Worm (Caenorhabditis elegans) whole organism, L2 larva: ENCODE data around the gene B0432.9.

Source experiments
- lsy-2 ChIP-seq, 2 experiments: fragments of 150-350 bp in 1 of 2; sonication (generic microtip) in 1 of 2; optimal IDR thresholded peaks; 2 replicates each; lab custom pipeline; 2014 to 2017; ENCODE audit warnings: missing biosample characterization in 2 of 2, missing genetic modification characterization in 2 of 2
- nhr-23 ChIP-seq: fragments of 150-350 bp; optimal IDR thresholded peaks from 2 replicates; lab custom pipeline; 2014; ENCODE audit warnings: missing biosample characterization, missing genetic modification reagents, missing genetic modification characterization
- nhr-77 ChIP-seq: fragments of 150-350 bp; optimal IDR thresholded peaks from 2 replicates; lab custom pipeline; 2014; ENCODE audit warnings: missing biosample characterization, missing genetic modification characterization
- snpc-4 ChIP-seq: fragments of 150-350 bp; optimal IDR thresholded peaks from 2 replicates; lab custom pipeline; 2014; ENCODE audit warnings: missing biosample characterization, missing genetic modification characterization

DNA sequence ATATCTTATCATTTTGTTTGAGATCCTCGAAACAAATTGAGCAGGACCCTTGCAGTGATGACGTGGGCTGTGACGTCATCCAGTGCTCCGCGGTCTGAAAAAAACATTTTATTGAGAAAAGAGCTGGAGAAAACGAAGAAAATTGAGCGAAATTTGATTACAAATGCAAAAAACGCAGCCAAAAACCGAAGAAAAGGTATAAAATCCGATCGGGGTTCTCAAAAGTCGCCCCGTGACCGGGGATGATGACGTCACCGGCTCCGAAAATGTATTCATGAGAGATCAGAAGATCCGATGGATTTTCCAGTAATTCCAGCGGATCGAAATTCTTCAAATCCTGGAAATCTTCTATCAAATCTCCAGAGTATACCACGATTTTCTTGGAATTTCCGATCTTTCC lies 1.0 kb downstream of the B0432.9 start, which contains the start of gene trul-1:
- no peak for TF ChIP-seq lsy-2 (tag; optimal IDR thresholded peaks at IDR 0.05; lab: Kevin White, UChicago)
- no peak for TF ChIP-seq nhr-23
- TF ChIP-seq snpc-4 = no peak
- TF ChIP-seq nhr-77 (tag; lab: Kevin White, UChicago) = no peak
